Fruit fly (Drosophila melanogaster) whole organism, embryonic: ENCODE results near the gene brat.

Experiments
- CG10274 ChIP-seq: fragments of 200-800 bp; sonication (Bioruptor generic); optimal IDR thresholded peaks from 3 replicates; lab custom pipeline; 2017; ENCODE audit warnings: missing biosample characterization, mild to moderate bottlenecking, missing genetic modification characterization
- CG12155 ChIP-seq: fragments of 200-800 bp; sonication (Bioruptor generic); optimal IDR thresholded peaks from 3 replicates; lab custom pipeline; 2016; ENCODE audit warnings: missing biosample characterization, missing genetic modification characterization
- CG17612 ChIP-seq: fragments of 200-800 bp; sonication (Bioruptor generic); IDR thresholded peaks from 2 replicates; pipeline ENCODE4 v1.3.6; 2022; ENCODE audit warnings: missing biosample characterization, missing genetic modification characterization
- CG18764 ChIP-seq: fragments of 200-800 bp; sonication (Bioruptor generic); optimal IDR thresholded peaks from 3 replicates; lab custom pipeline; 2016; ENCODE audit warnings: missing biosample characterization, missing genetic modification characterization
- CG31388 ChIP-seq: fragments of 200-800 bp; sonication (Bioruptor generic); optimal IDR thresholded peaks from 2 replicates; lab custom pipeline; 2016; ENCODE audit warnings: missing biosample characterization, missing genetic modification characterization
- CG33557 ChIP-seq: fragments of 200-800 bp; sonication (Bioruptor generic); optimal IDR thresholded peaks from 2 replicates; lab custom pipeline; 2019; ENCODE audit warnings: missing biosample characterization, mild to moderate bottlenecking, missing genetic modification characterization, moderate library complexity
- CG34224 ChIP-seq: fragments of 200-800 bp; sonication (Bioruptor generic); IDR thresholded peaks from 3 replicates; pipeline ENCODE4 v1.3.6; 2022; ENCODE audit warnings: missing biosample characterization, missing genetic modification characterization; ENCODE audit not compliant: partially characterized antibody
- CG6654 ChIP-seq: fragments of 200-800 bp; sonication (Bioruptor generic); optimal IDR thresholded peaks from 2 replicates; lab custom pipeline; 2017; ENCODE audit warnings: missing biosample characterization, mild to moderate bottlenecking, missing genetic modification characterization
- CG7786 ChIP-seq: fragments of 200-800 bp; sonication (Bioruptor generic); optimal IDR thresholded peaks from 2 replicates; lab custom pipeline; 2016; ENCODE audit warnings: missing biosample characterization, missing genetic modification characterization
- CG8765 ChIP-seq: fragments of 200-800 bp; sonication (Bioruptor generic); IDR thresholded peaks from 2 replicates; pipeline ENCODE4 v1.3.6; 2022; ENCODE audit warnings: missing biosample characterization, missing genetic modification characterization
- CG8924 ChIP-seq: fragments of 200-800 bp; optimal IDR thresholded peaks from 3 replicates; lab custom pipeline; 2019; ENCODE audit warnings: missing biosample characterization, mild to moderate bottlenecking, missing genetic modification characterization, moderate library complexity
- CG9215 ChIP-seq: fragments of 200-800 bp; sonication (Bioruptor generic); IDR thresholded peaks from 2 replicates; pipeline ENCODE4 v1.3.6; 2022; ENCODE audit warnings: missing biosample characterization, missing genetic modification characterization
- Chrac-16 ChIP-seq: fragments of 200-800 bp; sonication (Bioruptor generic); optimal IDR thresholded peaks from 3 replicates; lab custom pipeline; 2016; ENCODE audit warnings: missing biosample characterization, missing genetic modification characterization
- CoRest ChIP-seq: fragments of 200-800 bp; sonication (Bioruptor generic); optimal IDR thresholded peaks from 3 replicates; lab custom pipeline; 2018; ENCODE audit warnings: missing biosample characterization, mild to moderate bottlenecking, missing genetic modification characterization, moderate library complexity
- Dip3 ChIP-seq: fragments of 200-800 bp; sonication (Bioruptor generic); optimal IDR thresholded peaks from 3 replicates; lab custom pipeline; 2016; ENCODE audit warnings: missing biosample characterization, missing genetic modification characterization
- Doc3 ChIP-seq: fragments of 200-800 bp; sonication (Bioruptor generic); IDR thresholded peaks from 3 replicates; pipeline ENCODE4 v1.3.6; 2022; ENCODE audit warnings: missing biosample characterization, missing genetic modification characterization; ENCODE audit not compliant: partially characterized antibody
- Dp ChIP-seq: fragments of 200-800 bp; sonication (Bioruptor generic); optimal IDR thresholded peaks from 2 replicates; lab custom pipeline; 2018; ENCODE audit warnings: missing biosample characterization, mild to moderate bottlenecking, missing genetic modification characterization, moderate library complexity
- E2f1 ChIP-seq: fragments of 200-800 bp; sonication (Bioruptor generic); IDR thresholded peaks from 2 replicates; pipeline ENCODE4 v1.3.6; 2022; ENCODE audit warnings: missing biosample characterization, missing genetic modification characterization
- Fer3 ChIP-seq: fragments of 200-800 bp; sonication (Bioruptor generic); optimal IDR thresholded peaks from 2 replicates; lab custom pipeline; 2018; ENCODE audit warnings: missing biosample characterization, mild to moderate bottlenecking, missing genetic modification characterization, moderate library complexity
- HmgD ChIP-seq: fragments of 200-800 bp; sonication (Bioruptor generic); optimal IDR thresholded peaks from 3 replicates; lab custom pipeline; 2016; ENCODE audit warnings: missing biosample characterization, missing genetic modification characterization
- Hmx ChIP-seq: fragments of 200-800 bp; sonication (Bioruptor generic); optimal IDR thresholded peaks from 2 replicates; lab custom pipeline; 2016; ENCODE audit warnings: missing biosample characterization, missing genetic modification characterization
- Jarid2 ChIP-seq: fragments of 200-800 bp; sonication (Bioruptor generic); optimal IDR thresholded peaks from 3 replicates; lab custom pipeline; 2017; ENCODE audit warnings: mild to moderate bottlenecking, missing biosample characterization, missing genetic modification reagents, missing genetic modification characterization
- Lpt ChIP-seq: fragments of >200 bp; optimal IDR thresholded peaks from 2 replicates; lab custom pipeline; 2018; ENCODE audit warnings: missing biosample characterization, missing genetic modification characterization
- MESR4 ChIP-seq: fragments of 200-800 bp; sonication (Bioruptor generic); optimal IDR thresholded peaks from 2 replicates; lab custom pipeline; 2018; ENCODE audit warnings: missing biosample characterization, mild to moderate bottlenecking, missing genetic modification characterization, moderate library complexity
- Myb ChIP-seq: fragments of 200-800 bp; sonication (Bioruptor generic); optimal IDR thresholded peaks from 2 replicates; lab custom pipeline; 2016; ENCODE audit warnings: missing biosample characterization, missing genetic modification characterization
- Rx ChIP-seq: fragments of 200-800 bp; sonication (Bioruptor generic); IDR thresholded peaks from 2 replicates; pipeline ENCODE4 v1.3.6; 2022; ENCODE audit warnings: missing biosample characterization, missing genetic modification characterization
- Six4 ChIP-seq: fragments of 200-800 bp; sonication (Bioruptor generic); optimal IDR thresholded peaks from 2 replicates; lab custom pipeline; 2016; ENCODE audit warnings: missing biosample characterization, missing genetic modification characterization
- Ssrp ChIP-seq: fragments of 200-800 bp; sonication (Bioruptor generic); optimal IDR thresholded peaks from 2 replicates; lab custom pipeline; 2018; ENCODE audit warnings: missing biosample characterization, mild to moderate bottlenecking, missing genetic modification characterization, moderate library complexity
- Stat92E ChIP-seq, 3 experiments: fragments of >200 bp in 2 of 3; fragments of 200-800 bp in 1 of 3; sonication (Bioruptor generic) in 1 of 3; optimal IDR thresholded peaks; 2 replicates each; lab custom pipeline; 2017 to 2019; ENCODE audit warnings: missing biosample characterization in 3 of 3, missing genetic modification characterization in 3 of 3, mild to moderate bottlenecking in 1 of 3, moderate library complexity in 1 of 3
- ara ChIP-seq: fragments of 200-800 bp; sonication (Bioruptor generic); IDR thresholded peaks from 2 replicates; pipeline ENCODE4 v1.3.6; 2022; ENCODE audit warnings: missing biosample characterization, missing genetic modification characterization
- ase ChIP-seq: fragments of 200-800 bp; sonication (Bioruptor generic); IDR thresholded peaks from 3 replicates; pipeline ENCODE4 v1.3.6; 2022; ENCODE audit warnings: missing biosample characterization, missing genetic modification characterization
- cg ChIP-seq: fragments of 200-800 bp; sonication (Bioruptor generic); optimal IDR thresholded peaks from 3 replicates; lab custom pipeline; 2019; ENCODE audit warnings: missing biosample characterization, mild to moderate bottlenecking, missing genetic modification characterization, moderate library complexity
- ci ChIP-seq: fragments of 200-800 bp; sonication (Bioruptor generic); IDR thresholded peaks from 3 replicates; pipeline ENCODE4 v1.3.6; 2022; ENCODE audit warnings: missing biosample characterization, missing genetic modification characterization
- danr ChIP-seq: fragments of 200-800 bp; sonication (Bioruptor generic); IDR thresholded peaks from 2 replicates; pipeline ENCODE4 v1.3.6; 2022; ENCODE audit warnings: missing biosample characterization, missing genetic modification characterization
- dmrt99B ChIP-seq: fragments of 200-800 bp; sonication (Bioruptor generic); optimal IDR thresholded peaks from 2 replicates; lab custom pipeline; 2018; ENCODE audit warnings: missing biosample characterization, mild to moderate bottlenecking, missing genetic modification characterization, moderate library complexity
- emc ChIP-seq: fragments of 200-800 bp; sonication (Bioruptor generic); optimal IDR thresholded peaks from 2 replicates; lab custom pipeline; 2016; ENCODE audit warnings: missing biosample characterization, missing genetic modification characterization
- gce ChIP-seq: fragments of 200-800 bp; sonication (Bioruptor generic); IDR thresholded peaks from 3 replicates; pipeline ENCODE4 v1.3.6; 2022; ENCODE audit warnings: missing biosample characterization, missing genetic modification characterization
- her ChIP-seq: fragments of 200-800 bp; sonication (Bioruptor generic); optimal IDR thresholded peaks from 2 replicates; lab custom pipeline; 2016; ENCODE audit warnings: missing biosample characterization, missing genetic modification characterization
- nom ChIP-seq: fragments of 200-800 bp; sonication (Bioruptor generic); optimal IDR thresholded peaks from 2 replicates; lab custom pipeline; 2017; ENCODE audit warnings: missing biosample characterization, missing genetic modification characterization, mild to moderate bottlenecking, moderate library complexity, missing genetic modification reagents
- oc ChIP-seq: fragments of 200-800 bp; sonication (Bioruptor generic); optimal IDR thresholded peaks from 2 replicates; lab custom pipeline; 2018; ENCODE audit warnings: missing biosample characterization, mild to moderate bottlenecking, missing genetic modification characterization, moderate library complexity
- tin ChIP-seq: fragments of 200-800 bp; sonication (Bioruptor generic); optimal IDR thresholded peaks from 3 replicates; lab custom pipeline; 2016; ENCODE audit warnings: missing biosample characterization, missing genetic modification characterization
- tll ChIP-seq, 2 experiments: fragments of 200-800 bp in 1 of 2; fragments of >200 bp in 1 of 2; sonication (Bioruptor generic) in 1 of 2; optimal IDR thresholded peaks; 2 replicates each; lab custom pipeline; 2017 to 2019; ENCODE audit warnings: missing biosample characterization in 2 of 2, missing genetic modification characterization in 2 of 2, mild to moderate bottlenecking in 1 of 2, moderate library complexity in 1 of 2
- vfl ChIP-seq: fragments of 200-800 bp; sonication (Bioruptor generic); optimal IDR thresholded peaks from 2 replicates; lab custom pipeline; 2016; ENCODE audit warnings: missing biosample characterization, missing genetic modification characterization
- vnd ChIP-seq: fragments of 200-800 bp; sonication (Bioruptor generic); IDR thresholded peaks from 3 replicates; pipeline ENCODE4 v1.3.6; 2022; ENCODE audit warnings: missing biosample characterization, missing genetic modification characterization; ENCODE audit not compliant: partially characterized antibody
- vvl ChIP-seq: fragments of 200-800 bp; sonication (Bioruptor generic); IDR thresholded peaks from 2 replicates; pipeline ENCODE4 v1.3.6; 2022; ENCODE audit warnings: missing biosample characterization, missing genetic modification characterization
- wdn ChIP-seq: fragments of 200-800 bp; sonication (Bioruptor generic); IDR thresholded peaks from 2 replicates; pipeline ENCODE4 v1.3.6; 2022; ENCODE audit warnings: missing biosample characterization, missing genetic modification characterization
- zen2 ChIP-seq: fragments of 200-800 bp; sonication (Bioruptor generic); IDR thresholded peaks from 3 replicates; pipeline ENCODE4 v1.3.6; 2022; ENCODE audit warnings: missing biosample characterization, missing genetic modification characterization; ENCODE audit not compliant: partially characterized antibody

The brat gene

dm6 chr2L:19133465-19134365, at the start of gene brat (continued):
- TF ChIP-seq CG9215 (GFP tag; lab: Robert Waterston, UW), result peak; percentile 60
- TF ChIP-seq Fer3, result peak; percentile 44
- no peak for TF ChIP-seq Rx (GFP tag; lab: Robert Waterston, UW)
- TF ChIP-seq vvl (GFP tag; lab: Robert Waterston, UW), result peak; percentile 16; the same call in 1 of the 2 replicates
- TF ChIP-seq dmrt99B (tag; lab: Kevin White, UChicago), result peak; percentile 5
- no peak for TF ChIP-seq MESR4 (GFP tag; lab: Kevin White, UChicago)
- no peak for TF ChIP-seq Lpt
- no peak for TF ChIP-seq nom (GFP tag; lab: Kevin White, UChicago)
- peak; percentile 93 for TF ChIP-seq vnd (GFP tag; lab: Robert Waterston, UW)
- TF ChIP-seq Dip3 (GFP tag; lab: Kevin White, UChicago), result peak; percentile 64
- peak; percentile 40 for TF ChIP-seq Dp
- TF ChIP-seq CG7786 (GFP tag; lab: Kevin White, UChicago), result peak; percentile 58
- peak; percentile 78; the same call in 1 of the 3 replicates for TF ChIP-seq zen2 (GFP tag; lab: Robert Waterston, UW)
- TF ChIP-seq CG18764 (GFP tag; lab: Kevin White, UChicago), result peak; percentile 28
- TF ChIP-seq Myb (GFP tag; lab: Kevin White, UChicago), result peak; percentile 62
- TF ChIP-seq CG12155 (GFP tag; lab: Kevin White, UChicago), result peak; percentile 82
- no peak for TF ChIP-seq emc (GFP tag; lab: Kevin White, UChicago)
- no peak for TF ChIP-seq Stat92E (GFP tag; optimal IDR thresholded peaks at IDR 0.05; lab: Kevin White, UChicago)
- no peak for TF ChIP-seq Jarid2 (GFP tag; lab: Kevin White, UChicago)
- peak; percentile 47 for TF ChIP-seq CG8924 (tag; lab: Kevin White, UChicago)
- TF ChIP-seq HmgD (GFP tag; lab: Kevin White, UChicago), result peak; percentile 55
- peak; percentile 21; the same call in 1 of the 3 replicates for TF ChIP-seq ci (GFP tag; lab: Robert Waterston, UW)
- TF ChIP-seq CG8765 (GFP tag; lab: Robert Waterston, UW), result no peak
- TF ChIP-seq danr (GFP tag; lab: Robert Waterston, UW), result no peak
- TF ChIP-seq CG10274 (GFP tag; lab: Kevin White, UChicago), result no peak
- peak; percentile 91 for TF ChIP-seq CG34224 (GFP tag; lab: Robert Waterston, UW)
- TF ChIP-seq CG17612 (GFP tag; lab: Robert Waterston, UW), result no peak
- peak; percentile 13 for TF ChIP-seq CG33557
- TF ChIP-seq Hmx (GFP tag; lab: Kevin White, UChicago), result no peak
- peak; percentile 47 for TF ChIP-seq tin (GFP tag; lab: Kevin White, UChicago)
- TF ChIP-seq CG6654, result no peak
- TF ChIP-seq Chrac-16 (GFP tag; lab: Kevin White, UChicago), result peak; percentile 56
- TF ChIP-seq her (GFP tag; lab: Kevin White, UChicago), result peak; percentile 22
- TF ChIP-seq cg (GFP tag; lab: Kevin White, UChicago), result peak; percentile 67
- no peak for TF ChIP-seq ase
- TF ChIP-seq E2f1, result no peak
- TF ChIP-seq ara, result no peak
- peak; percentile 84 for TF ChIP-seq Doc3 (GFP tag; lab: Robert Waterston, UW)
- TF ChIP-seq vfl, result peak; percentile 35
- TF ChIP-seq CoRest (tag; lab: Kevin White, UChicago), result peak; percentile 75
- no peak for TF ChIP-seq CG31388 (GFP tag; lab: Kevin White, UChicago)
- peak; percentile 11 for TF ChIP-seq Six4 (GFP tag; lab: Kevin White, UChicago)
- TF ChIP-seq tll (GFP tag; optimal IDR thresholded peaks at IDR 0.05; lab: Kevin White, UChicago), result peak in 1 of 2 experiments; percentile 36
- TF ChIP-seq wdn (GFP tag; lab: Robert Waterston, UW), result no peak
- TF ChIP-seq Ssrp (tag; lab: Kevin White, UChicago), result peak; percentile 52
- no peak for TF ChIP-seq gce (GFP tag; lab: Robert Waterston, UW)
- peak; percentile 17 for TF ChIP-seq oc (tag; lab: Kevin White, UChicago)
